Fruit fly (Drosophila melanogaster) whole organism, embryonic: ENCODE results near the gene CG13634.

ENCODE experiments used
- Abd-B ChIP-seq: fragments of 200-800 bp; sonication (Bioruptor generic); optimal IDR thresholded peaks from 2 replicates; lab custom pipeline; 2018; ENCODE audit warnings: missing biosample characterization, mild to moderate bottlenecking, missing genetic modification characterization, moderate library complexity
- CG10209 ChIP-seq: fragments of 200-800 bp; sonication (Bioruptor generic); optimal IDR thresholded peaks from 3 replicates; lab custom pipeline; 2017; ENCODE audit warnings: missing biosample characterization, mild to moderate bottlenecking, missing genetic modification characterization, missing genetic modification reagents
- CG1024 ChIP-seq: fragments of 200-800 bp; sonication (Bioruptor generic); IDR thresholded peaks from 2 replicates; pipeline ENCODE4 v1.3.6; 2022; ENCODE audit warnings: missing biosample characterization, missing genetic modification characterization
- CG10654 ChIP-seq: fragments of 200-800 bp; sonication (Bioruptor generic); optimal IDR thresholded peaks from 2 replicates; lab custom pipeline; 2016; ENCODE audit warnings: missing biosample characterization, missing genetic modification characterization
- CG11093 ChIP-seq: fragments of 200-800 bp; sonication (Bioruptor generic); IDR thresholded peaks from 3 replicates; pipeline ENCODE4 v1.3.6; 2022; ENCODE audit warnings: missing biosample characterization, missing genetic modification characterization
- CG11696 ChIP-seq: fragments of 200-800 bp; sonication (Bioruptor generic); IDR thresholded peaks from 2 replicates; pipeline ENCODE4 v1.3.6; 2022; ENCODE audit warnings: missing biosample characterization, missing genetic modification characterization
- CG15601 ChIP-seq: fragments of 200-800 bp; sonication (Bioruptor generic); optimal IDR thresholded peaks from 3 replicates; lab custom pipeline; 2019; ENCODE audit warnings: missing biosample characterization, mild to moderate bottlenecking, missing genetic modification characterization, moderate library complexity
- CG18599 ChIP-seq: fragments of 200-800 bp; sonication (Bioruptor generic); optimal IDR thresholded peaks from 3 replicates; lab custom pipeline; 2017; ENCODE audit warnings: missing biosample characterization, missing genetic modification characterization, mild to moderate bottlenecking, moderate library complexity, missing genetic modification reagents
- CG2116 ChIP-seq: fragments of 200-800 bp; sonication (Bioruptor generic); optimal IDR thresholded peaks from 3 replicates; lab custom pipeline; 2018; ENCODE audit warnings: missing biosample characterization, mild to moderate bottlenecking, missing genetic modification characterization
- CG3163 ChIP-seq: fragments of 200-800 bp; sonication (Bioruptor generic); optimal IDR thresholded peaks from 3 replicates; lab custom pipeline; 2016; ENCODE audit warnings: missing biosample characterization, missing genetic modification characterization
- CG32772 ChIP-seq: fragments of 200-800 bp; sonication (Bioruptor generic); IDR thresholded peaks from 2 replicates; pipeline ENCODE4 v1.3.6; 2022; ENCODE audit warnings: missing biosample characterization, missing genetic modification characterization
- CG3838 ChIP-seq: fragments of 200-800 bp; sonication (Bioruptor generic); optimal IDR thresholded peaks from 3 replicates; lab custom pipeline; 2016; ENCODE audit warnings: missing biosample characterization, missing genetic modification characterization
- CG5245 ChIP-seq: fragments of 200-800 bp; sonication (Bioruptor generic); optimal IDR thresholded peaks from 3 replicates; lab custom pipeline; 2016; ENCODE audit warnings: missing biosample characterization, missing genetic modification characterization
- CG6272 ChIP-seq: fragments of 200-800 bp; sonication (Bioruptor generic); IDR thresholded peaks from 2 replicates; pipeline ENCODE4 v1.3.6; 2022; ENCODE audit warnings: missing biosample characterization, missing genetic modification characterization
- CG6683 ChIP-seq: fragments of 200-800 bp; sonication (Bioruptor generic); optimal IDR thresholded peaks from 2 replicates; lab custom pipeline; 2017; ENCODE audit warnings: missing biosample characterization, mild to moderate bottlenecking, missing genetic modification characterization, missing genetic modification reagents
- CG9727 ChIP-seq: fragments of 200-800 bp; sonication (Bioruptor generic); optimal IDR thresholded peaks from 3 replicates; lab custom pipeline; 2017; ENCODE audit warnings: missing biosample characterization, mild to moderate bottlenecking, missing genetic modification characterization
- D ChIP-seq, 2 experiments: fragments of 200-800 bp in 1 of 2; fragments of >200 bp in 1 of 2; sonication (Bioruptor generic) in 1 of 2; optimal IDR thresholded peaks; 2 replicates in 1 of 2; 3 replicates in 1 of 2; lab custom pipeline; 2017; ENCODE audit warnings: mild to moderate bottlenecking in 1 of 2, missing biosample characterization in 1 of 2, missing genetic modification characterization in 1 of 2, missing genetic modification reagents in 1 of 2
- Dfd ChIP-seq, 2 experiments: fragments of >200 bp; optimal IDR thresholded peaks; 2 replicates each; lab custom pipeline; 2017; ENCODE audit warnings: missing biosample characterization in 2 of 2, missing genetic modification characterization in 2 of 2
- Dip3 ChIP-seq: fragments of 200-800 bp; sonication (Bioruptor generic); optimal IDR thresholded peaks from 3 replicates; lab custom pipeline; 2016; ENCODE audit warnings: missing biosample characterization, missing genetic modification characterization
- Doc3 ChIP-seq: fragments of 200-800 bp; sonication (Bioruptor generic); IDR thresholded peaks from 3 replicates; pipeline ENCODE4 v1.3.6; 2022; ENCODE audit warnings: missing biosample characterization, missing genetic modification characterization; ENCODE audit not compliant: partially characterized antibody
- Fer1 ChIP-seq: fragments of 200-800 bp; sonication (Bioruptor generic); optimal IDR thresholded peaks from 2 replicates; lab custom pipeline; 2017; ENCODE audit warnings: missing biosample characterization, mild to moderate bottlenecking, missing genetic modification characterization
- Gug ChIP-seq: fragments of 200-800 bp; sonication (Bioruptor generic); IDR thresholded peaks from 4 replicates; pipeline ENCODE4 v1.3.6; 2022; ENCODE audit warnings: missing biosample characterization, missing genetic modification characterization
- HLH3B ChIP-seq: fragments of 200-800 bp; sonication (Bioruptor generic); IDR thresholded peaks from 2 replicates; pipeline ENCODE4 v1.3.6; 2022; ENCODE audit warnings: missing biosample characterization, missing genetic modification characterization
- HLH4C ChIP-seq: fragments of 200-800 bp; sonication (Bioruptor generic); IDR thresholded peaks from 3 replicates; pipeline ENCODE4 v1.3.6; 2022; ENCODE audit warnings: missing biosample characterization, missing genetic modification characterization; ENCODE audit not compliant: partially characterized antibody
- Meics ChIP-seq: fragments of 200-800 bp; sonication (Bioruptor generic); optimal IDR thresholded peaks from 2 replicates; lab custom pipeline; 2017; ENCODE audit warnings: missing biosample characterization, mild to moderate bottlenecking, missing genetic modification characterization
- NC2β ChIP-seq: fragments of 200-800 bp; sonication (Bioruptor generic); optimal IDR thresholded peaks from 2 replicates; lab custom pipeline; 2016; ENCODE audit warnings: missing biosample characterization, missing genetic modification characterization
- Oaz ChIP-seq: fragments of 200-800 bp; sonication (Bioruptor generic); IDR thresholded peaks from 2 replicates; pipeline ENCODE4 v1.3.6; 2022; ENCODE audit warnings: missing biosample characterization, missing genetic modification characterization
- Ravus ChIP-seq: fragments of 200-800 bp; sonication (Bioruptor generic); IDR thresholded peaks from 2 replicates; pipeline ENCODE4 v1.3.6; 2022; ENCODE audit warnings: missing biosample characterization, missing genetic modification characterization
- Rx ChIP-seq: fragments of 200-800 bp; sonication (Bioruptor generic); IDR thresholded peaks from 2 replicates; pipeline ENCODE4 v1.3.6; 2022; ENCODE audit warnings: missing biosample characterization, missing genetic modification characterization
- Side ChIP-seq: fragments of 200-800 bp; sonication (Bioruptor generic); optimal IDR thresholded peaks from 2 replicates; lab custom pipeline; 2016; ENCODE audit warnings: missing biosample characterization, missing genetic modification characterization
- Stat92E ChIP-seq, 3 experiments: fragments of >200 bp in 2 of 3; fragments of 200-800 bp in 1 of 3; sonication (Bioruptor generic) in 1 of 3; optimal IDR thresholded peaks; 2 replicates each; lab custom pipeline; 2017 to 2019; ENCODE audit warnings: missing biosample characterization in 3 of 3, missing genetic modification characterization in 3 of 3, mild to moderate bottlenecking in 1 of 3, moderate library complexity in 1 of 3
- ab ChIP-seq: fragments of 200-800 bp; sonication (Bioruptor generic); optimal IDR thresholded peaks from 2 replicates; lab custom pipeline; 2016; ENCODE audit warnings: missing biosample characterization, missing genetic modification characterization
- ato ChIP-seq: fragments of 200-800 bp; sonication (Bioruptor generic); IDR thresholded peaks from 2 replicates; pipeline ENCODE4 v1.3.6; 2022; ENCODE audit warnings: missing biosample characterization, missing genetic modification characterization; ENCODE audit not compliant: partially characterized antibody
- br ChIP-seq: fragments of >200 bp; optimal IDR thresholded peaks from 2 replicates; lab custom pipeline; 2017
- dati ChIP-seq: fragments of 200-800 bp; sonication (Bioruptor generic); IDR thresholded peaks from 2 replicates; pipeline ENCODE4 v1.3.6; 2022; ENCODE audit warnings: missing biosample characterization, missing genetic modification characterization
- gcm ChIP-seq: fragments of 200-800 bp; sonication (Bioruptor generic); optimal IDR thresholded peaks from 2 replicates; lab custom pipeline; 2019; ENCODE audit warnings: missing biosample characterization, mild to moderate bottlenecking, missing genetic modification characterization, moderate library complexity
- gem ChIP-seq: fragments of 200-800 bp; sonication (Bioruptor generic); optimal IDR thresholded peaks from 2 replicates; lab custom pipeline; 2019; ENCODE audit warnings: missing biosample characterization, mild to moderate bottlenecking, missing genetic modification characterization, moderate library complexity
- gt ChIP-seq: fragments of 200-800 bp; sonication (Bioruptor generic); IDR thresholded peaks from 2 replicates; pipeline ENCODE4 v1.3.6; 2022; ENCODE audit warnings: missing biosample characterization, missing genetic modification characterization
- h ChIP-seq: fragments of >200 bp; optimal IDR thresholded peaks from 2 replicates; lab custom pipeline; 2017
- ham ChIP-seq: fragments of 200-800 bp; sonication (Bioruptor generic); IDR thresholded peaks from 2 replicates; pipeline ENCODE4 v1.3.6; 2022; ENCODE audit warnings: missing biosample characterization, missing genetic modification characterization
- ind ChIP-seq: fragments of 200-800 bp; sonication (Bioruptor generic); optimal IDR thresholded peaks from 3 replicates; lab custom pipeline; 2016; ENCODE audit warnings: missing biosample characterization, missing genetic modification characterization
- jing ChIP-seq: fragments of 200-800 bp; sonication (Bioruptor generic); optimal IDR thresholded peaks from 2 replicates; lab custom pipeline; 2018; ENCODE audit warnings: missing biosample characterization, mild to moderate bottlenecking, missing genetic modification characterization
- mirr ChIP-seq: fragments of 200-800 bp; sonication (Bioruptor generic); optimal IDR thresholded peaks from 3 replicates; lab custom pipeline; 2018; ENCODE audit warnings: missing biosample characterization, mild to moderate bottlenecking, missing genetic modification characterization
- nau ChIP-seq: fragments of 200-800 bp; sonication (Bioruptor generic); optimal IDR thresholded peaks from 3 replicates; lab custom pipeline; 2017; ENCODE audit warnings: missing biosample characterization, mild to moderate bottlenecking, missing genetic modification characterization, missing genetic modification reagents
- nom ChIP-seq: fragments of 200-800 bp; sonication (Bioruptor generic); optimal IDR thresholded peaks from 2 replicates; lab custom pipeline; 2017; ENCODE audit warnings: missing biosample characterization, missing genetic modification characterization, mild to moderate bottlenecking, moderate library complexity, missing genetic modification reagents
- otp ChIP-seq: fragments of 200-800 bp; sonication (Bioruptor generic); IDR thresholded peaks from 3 replicates; pipeline ENCODE4, ENCODE4 v1.3.6; 2022; ENCODE audit warnings: missing biosample characterization, missing genetic modification characterization
- pb ChIP-seq: fragments of 200-800 bp; sonication (Bioruptor generic); optimal IDR thresholded peaks from 3 replicates; lab custom pipeline; 2016; ENCODE audit warnings: missing biosample characterization, missing genetic modification characterization
- slou ChIP-seq: fragments of 200-800 bp; sonication (Bioruptor generic); optimal IDR thresholded peaks from 3 replicates; lab custom pipeline; 2016; ENCODE audit warnings: missing biosample characterization, missing genetic modification characterization
- trem ChIP-seq: fragments of 200-800 bp; optimal IDR thresholded peaks from 3 replicates; lab custom pipeline; 2019; ENCODE audit warnings: missing biosample characterization, mild to moderate bottlenecking, missing genetic modification characterization, moderate library complexity
- tup ChIP-seq: fragments of 200-800 bp; sonication (Bioruptor generic); optimal IDR thresholded peaks from 2 replicates; lab custom pipeline; 2016; ENCODE audit warnings: missing biosample characterization, mild to moderate bottlenecking, missing genetic modification characterization, moderate library complexity

CG13634 gene

DNA sequence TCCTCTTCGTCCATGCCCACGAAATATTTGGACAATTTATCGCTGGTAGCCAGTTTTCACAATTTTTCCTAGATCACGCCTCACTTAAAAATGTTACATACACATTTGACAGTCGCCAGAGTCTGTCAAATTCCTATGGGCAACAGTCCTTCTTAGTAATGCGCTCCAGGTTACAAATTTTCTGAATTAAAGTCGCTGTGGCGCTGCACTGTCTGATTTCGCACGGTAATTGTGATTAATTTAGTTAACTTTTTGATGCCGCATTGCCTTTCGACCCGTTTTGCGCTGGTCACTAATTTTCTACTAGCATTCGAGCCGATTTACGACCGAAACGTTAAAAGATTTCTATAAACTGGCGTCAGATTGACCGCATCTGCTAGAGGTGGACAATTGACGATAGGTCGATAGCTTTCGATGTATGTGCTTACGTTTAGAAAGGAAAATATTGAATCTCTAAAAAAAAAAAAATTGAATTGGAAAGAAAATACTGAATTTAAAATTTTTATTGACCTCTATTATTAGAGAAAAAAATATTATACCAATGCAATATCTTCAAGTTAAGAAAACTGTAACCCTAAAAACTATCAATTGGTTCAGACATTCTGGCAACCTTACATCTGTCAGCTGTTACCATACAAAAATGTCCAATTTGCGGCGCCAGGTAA lies 23.8 kb upstream of the CG13634 start, which contains the start of the genes lili and CG34150 (continued):
- no peak for TF ChIP-seq gt (GFP tag; lab: Robert Waterston, UW)
- peak; percentile 71; the same call in 2 of the 3 replicates for TF ChIP-seq HLH4C (GFP tag; lab: Robert Waterston, UW)
- TF ChIP-seq gcm, result peak; percentile 57
- peak; percentile 65 for TF ChIP-seq Dip3 (GFP tag; lab: Kevin White, UChicago)
- peak; percentile 89 for TF ChIP-seq CG2116 (GFP tag; lab: Kevin White, UChicago)
- TF ChIP-seq otp (GFP tag; lab: Robert Waterston, UW), result no peak
- peak; percentile 72 for TF ChIP-seq CG6272 (GFP tag; lab: Robert Waterston, UW)
- peak; percentile 67 for TF ChIP-seq CG3838
- no peak for TF ChIP-seq Ravus (GFP tag; lab: Robert Waterston, UW)
- peak; percentile 73 for TF ChIP-seq ind (GFP tag; lab: Kevin White, UChicago)
- TF ChIP-seq br (lab: Kevin White, UChicago), result no peak
- TF ChIP-seq HLH3B (GFP tag; lab: Robert Waterston, UW), result peak; percentile 64
- no peak for TF ChIP-seq Dfd (GFP tag; optimal IDR thresholded peaks at IDR 0.05; lab: Kevin White, UChicago)
- no peak for TF ChIP-seq CG6683 (GFP tag; lab: Kevin White, UChicago)
- peak; percentile 34 for TF ChIP-seq CG3163 (GFP tag; lab: Kevin White, UChicago)
- TF ChIP-seq nom (GFP tag; lab: Kevin White, UChicago), result peak; percentile 33
- TF ChIP-seq NC2β (GFP tag; lab: Kevin White, UChicago), result peak; percentile 62
- TF ChIP-seq CG1024 (GFP tag; lab: Robert Waterston, UW), result peak; percentile 57
- peak; percentile 83 for TF ChIP-seq gem (tag; lab: Kevin White, UChicago)
- peak; percentile 44; the same call in 1 of the 3 replicates for TF ChIP-seq CG11093
- peak; percentile 72 for TF ChIP-seq CG9727 (GFP tag; lab: Kevin White, UChicago)
- no peak for TF ChIP-seq pb (GFP tag; lab: Kevin White, UChicago)
- TF ChIP-seq Abd-B (GFP tag; lab: Kevin White, UChicago), result peak; percentile 78
- peak; percentile 73 for TF ChIP-seq CG5245
- TF ChIP-seq Side (GFP tag; lab: Kevin White, UChicago), result peak; percentile 55
- peak; percentile 73 for TF ChIP-seq CG32772
- no peak for TF ChIP-seq dati
- no peak for TF ChIP-seq Stat92E (GFP tag; optimal IDR thresholded peaks at IDR 0.05; lab: Kevin White, UChicago)
- TF ChIP-seq D (optimal IDR thresholded peaks at IDR 0.05; lab: Kevin White, UChicago), result no peak
- no peak for TF ChIP-seq D (GFP tag; optimal IDR thresholded peaks at IDR 0.05; lab: Kevin White, UChicago)
- peak; percentile 67 for TF ChIP-seq CG10654
- TF ChIP-seq ato (GFP tag; lab: Robert Waterston, UW), result peak; percentile 58; the same call in 1 of the 2 replicates
- peak; percentile 76 for TF ChIP-seq CG18599 (GFP tag; lab: Kevin White, UChicago)
- no peak for TF ChIP-seq ab (GFP tag; lab: Kevin White, UChicago)
- TF ChIP-seq CG10209 (GFP tag; lab: Kevin White, UChicago), result peak; percentile 56
- TF ChIP-seq CG11696 (GFP tag; lab: Robert Waterston, UW), result no peak
- no peak for TF ChIP-seq tup (GFP tag; lab: Kevin White, UChicago)
- TF ChIP-seq Gug (GFP tag; lab: Robert Waterston, UW), result peak; percentile 57; the same call in 3 of the 4 replicates
- no peak for TF ChIP-seq h (lab: Kevin White, UChicago)
- TF ChIP-seq trem (tag; lab: Kevin White, UChicago), result peak; percentile 92
- peak; percentile 52 for TF ChIP-seq Meics (GFP tag; lab: Kevin White, UChicago)
- TF ChIP-seq Doc3 (GFP tag; lab: Robert Waterston, UW), result peak; percentile 71
- 0 out of 2 replicates have a peak, but pooled peaks have one; percentile 55 for TF ChIP-seq Oaz (GFP tag; lab: Robert Waterston, UW)
- TF ChIP-seq slou (GFP tag; lab: Kevin White, UChicago), result peak; percentile 48
- TF ChIP-seq mirr (GFP tag; lab: Kevin White, UChicago), result no peak
- peak; percentile 84 for TF ChIP-seq CG15601 (tag; lab: Kevin White, UChicago)
- no peak for TF ChIP-seq nau (GFP tag; lab: Kevin White, UChicago)
- TF ChIP-seq Rx (GFP tag; lab: Robert Waterston, UW), result no peak
- TF ChIP-seq ham (GFP tag; lab: Robert Waterston, UW), result no peak
- no peak for TF ChIP-seq jing (GFP tag; lab: Kevin White, UChicago)
- peak; percentile 69 for TF ChIP-seq Fer1 (GFP tag; lab: Kevin White, UChicago)
